Fruit fly (Drosophila melanogaster) whole organism, pupa: ENCODE results near the gene Rsbp15.

ENCODE experiments used
- CG12605 ChIP-seq: fragments of 200-800 bp; sonication (Bioruptor generic); IDR thresholded peaks from 2 replicates; pipeline ENCODE4 v1.3.6; 2022; ENCODE audit warnings: missing biosample characterization, missing genetic modification characterization
- CG13204 ChIP-seq: fragments of 200-800 bp; sonication (Bioruptor generic); optimal IDR thresholded peaks from 2 replicates; lab custom pipeline; 2018; ENCODE audit warnings: missing biosample characterization, mild to moderate bottlenecking, missing genetic modification characterization, moderate library complexity
- CG15710 ChIP-seq: fragments of 200-800 bp; sonication (Bioruptor generic); optimal IDR thresholded peaks from 2 replicates; lab custom pipeline; 2018; ENCODE audit warnings: missing biosample characterization, mild to moderate bottlenecking, missing genetic modification characterization, moderate library complexity
- CG32121 ChIP-seq: fragments of 200-800 bp; sonication (Bioruptor generic); IDR thresholded peaks from 2 replicates; pipeline ENCODE4 v1.3.6; 2022; ENCODE audit warnings: missing biosample characterization, missing genetic modification characterization
- CG8159 ChIP-seq: fragments of 200-800 bp; sonication (Bioruptor generic); optimal IDR thresholded peaks from 3 replicates; lab custom pipeline; 2018; ENCODE audit warnings: missing biosample characterization, mild to moderate bottlenecking, missing genetic modification characterization, moderate library complexity
- CG8301 ChIP-seq: fragments of 200-800 bp; sonication (Bioruptor generic); optimal IDR thresholded peaks from 2 replicates; lab custom pipeline; 2018; ENCODE audit warnings: missing biosample characterization, mild to moderate bottlenecking, missing genetic modification characterization

DNA sequence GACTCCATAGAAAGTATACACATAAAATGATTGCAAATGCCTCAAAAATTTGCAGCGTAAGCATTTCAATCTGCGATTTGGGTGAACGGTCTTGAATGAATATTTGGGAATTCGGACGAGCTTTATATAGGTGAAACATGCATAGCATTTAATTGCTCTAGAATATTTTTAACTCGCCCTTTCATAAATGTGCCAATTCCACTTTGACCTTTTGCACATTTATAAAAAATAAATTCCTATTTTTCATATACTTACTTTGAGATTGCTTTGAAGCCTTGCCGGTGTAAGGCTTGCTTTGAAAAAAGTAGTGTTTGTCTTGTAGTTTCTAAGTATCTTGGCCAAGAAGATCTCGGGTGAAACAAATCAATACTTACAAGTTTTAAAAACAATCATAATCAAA lies 12.4 kb downstream of the Rsbp15 start, which contains the start of gene Cyp313a5:
- TF ChIP-seq CG8301, result no peak
- no peak for TF ChIP-seq CG32121 (GFP tag; lab: Robert Waterston, UW)
- TF ChIP-seq CG13204 (GFP tag; lab: Kevin White, UChicago), result no peak
- TF ChIP-seq CG15710, result no peak
- TF ChIP-seq CG12605 (GFP tag; lab: Robert Waterston, UW), result no peak
- TF ChIP-seq CG8159 (tag; lab: Kevin White, UChicago), result no peak
